Worm (Caenorhabditis elegans) whole organism, late embryonic: ENCODE results near the gene F59A1.15.

Experiments
- ceh-24 ChIP-seq: sonication (generic microtip); optimal IDR thresholded peaks from 2 replicates; lab custom pipeline; 2016; ENCODE audit warnings: mild to moderate bottlenecking, missing genetic modification characterization, missing compliant biosample characterization
- dve-1 ChIP-seq: sonication (generic microtip); optimal IDR thresholded peaks from 2 replicates; lab custom pipeline; 2017; ENCODE audit warnings: antibody characterized with exemption, mild to moderate bottlenecking, missing genetic modification characterization, missing compliant biosample characterization
- fkh-10 ChIP-seq: fragments of 150-350 bp; optimal IDR thresholded peaks from 2 replicates; lab custom pipeline; 2014; ENCODE audit warnings: missing biosample characterization, missing genetic modification reagents, missing genetic modification characterization
- hlh-15 ChIP-seq: sonication (generic microtip); optimal IDR thresholded peaks from 2 replicates; lab custom pipeline; 2016; ENCODE audit warnings: missing genetic modification characterization, missing compliant biosample characterization
- lin-11 ChIP-seq: fragments of 200-800 bp; sonication (Bioruptor generic); optimal IDR thresholded peaks from 2 replicates; lab custom pipeline; 2018; ENCODE audit warnings: mild to moderate bottlenecking, missing genetic modification characterization, missing compliant biosample characterization
- nhr-11 ChIP-seq: fragments of 150-350 bp; optimal IDR thresholded peaks from 2 replicates; lab custom pipeline; 2014; ENCODE audit warnings: missing biosample characterization, missing genetic modification characterization
- pqm-1 ChIP-seq: sonication (generic microtip); optimal IDR thresholded peaks from 2 replicates; lab custom pipeline; 2016; ENCODE audit warnings: missing genetic modification characterization, missing compliant biosample characterization
- pros-1 ChIP-seq: fragments of 150-350 bp; optimal IDR thresholded peaks from 2 replicates; lab custom pipeline; 2014; ENCODE audit warnings: missing biosample characterization, missing genetic modification reagents, missing genetic modification characterization
- rnt-1 ChIP-seq: sonication (generic microtip); optimal IDR thresholded peaks from 2 replicates; lab custom pipeline; 2016; ENCODE audit warnings: missing genetic modification characterization, missing compliant biosample characterization
- tbx-2 ChIP-seq: sonication (generic microtip); optimal IDR thresholded peaks from 2 replicates; lab custom pipeline; 2016; ENCODE audit warnings: missing genetic modification characterization, missing compliant biosample characterization
- unc-55 ChIP-seq: sonication (generic microtip); optimal IDR thresholded peaks from 2 replicates; lab custom pipeline; 2017; ENCODE audit warnings: missing biosample characterization, missing genetic modification reagents, missing genetic modification characterization

DNA sequence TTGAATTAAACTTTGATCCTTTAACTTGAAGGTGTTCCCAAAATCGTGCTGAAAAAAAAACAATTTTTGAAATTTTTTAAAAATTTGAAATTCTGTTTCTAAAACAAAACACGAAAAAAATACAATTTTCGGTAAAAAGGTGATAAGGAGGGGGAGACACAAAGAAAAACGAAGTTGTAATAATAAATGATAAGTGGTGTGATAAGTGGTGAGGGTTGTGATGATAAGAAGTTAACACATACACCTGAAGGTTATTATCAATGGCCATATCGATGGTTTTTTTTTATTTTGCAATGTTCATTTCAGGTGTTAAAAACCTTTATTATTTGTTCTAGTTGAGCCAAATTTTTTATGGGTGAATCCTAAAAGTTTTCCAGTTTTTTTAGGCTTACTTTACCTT lies 30.7 kb upstream of the F59A1.15 start, which contains the start of gene twk-33:
- TF ChIP-seq tbx-2 (tag; lab: Kevin White, UChicago) (no peak), rnt-1 (tag; lab: Kevin White, UChicago) (no peak), nhr-11 (tag; lab: Kevin White, UChicago) (no peak), hlh-15 (tag; lab: Kevin White, UChicago) (no peak), lin-11 (tag; lab: Kevin White, UChicago) (no peak), fkh-10 (GFP tag; lab: Kevin White, UChicago) (no peak), pqm-1 (tag; lab: Kevin White, UChicago) (no peak), dve-1 (no peak), unc-55 (GFP tag; lab: Kevin White, UChicago) (no peak), pros-1 (tag; lab: Kevin White, UChicago) (no peak), ceh-24 (tag; lab: Kevin White, UChicago) (no peak)
